Worm (Caenorhabditis elegans): ENCODE data around the gene B0348.10.

B0348.10 gene

ce11 chrV:53286-53685, 44.7 kb upstream of the B0348.10 start (continued):
- TF ChIP-seq ztf-28 (GFP tag; IDR thresholded peaks at IDR 0.05), result no peak
- no peak for TF ChIP-seq F57C9.4 (tag; optimal IDR thresholded peaks at IDR 0.05)
- TF ChIP-seq lsl-1 (GFP tag; optimal IDR thresholded peaks at IDR 0.05), result peak; percentile 23
- no peak for TF ChIP-seq nfya-2 (GFP tag; IDR thresholded peaks at IDR 0.05)
- no peak for TF ChIP-seq bed-1 (GFP tag; IDR thresholded peaks at IDR 0.05)
- TF ChIP-seq ztf-3 (GFP tag; optimal IDR thresholded peaks at IDR 0.05), result no peak
- TF ChIP-seq Y56A3A.18 (GFP tag; IDR thresholded peaks at IDR 0.05), result peak; percentile 96
- TF ChIP-seq attf-6 (GFP tag; IDR thresholded peaks at IDR 0.05), result no peak
- no peak for TF ChIP-seq dpl-1 (GFP tag; optimal IDR thresholded peaks at IDR 0.05)
- TF ChIP-seq pbrm-1 (GFP tag; IDR thresholded peaks at IDR 0.05), result peak; percentile 60; the same call in 1 of the 2 replicates
- TF ChIP-seq T07F8.4 (tag; optimal IDR thresholded peaks at IDR 0.05), result peak; percentile 82
- peak in 1 of 3 experiments; percentile 36 for TF ChIP-seq lin-35 (GFP tag; optimal IDR thresholded peaks at IDR 0.05)
- peak; percentile 95 for TF ChIP-seq B0261.1 (tag; optimal IDR thresholded peaks at IDR 0.05)
- TF ChIP-seq Y95B8A.8 (GFP tag; IDR thresholded peaks at IDR 0.05), result no peak
- no peak; the same call in 1 of the 2 replicates for TF ChIP-seq mcd-1 (GFP tag; IDR thresholded peaks at IDR 0.05)
- peak; percentile 67; the same call in 1 of the 2 replicates for TF ChIP-seq let-526 (GFP tag; IDR thresholded peaks at IDR 0.05)
- TF ChIP-seq rec-8 (tag; optimal IDR thresholded peaks at IDR 0.05), result peak; percentile 44 to 58
- no peak for TF ChIP-seq ekl-4 (GFP tag; IDR thresholded peaks at IDR 0.05)
- TF ChIP-seq egl-18 (GFP tag; IDR thresholded peaks at IDR 0.05), result no peak
- 0 out of 2 replicates have a peak, but pooled peaks have one; percentile 11 for TF ChIP-seq lir-1 (GFP tag; conservative IDR thresholded peaks at IDR 0.05)
- TF ChIP-seq zim-3 (tag; optimal IDR thresholded peaks at IDR 0.05), result peak; percentile 96
- peak; percentile 6 for TF ChIP-seq hrde-1 (tag; optimal IDR thresholded peaks at IDR 0.05; ENCODE audit: borderline replicate concordance)
- TF ChIP-seq K12H6.12 (tag; optimal IDR thresholded peaks at IDR 0.05), result peak; percentile 57
- TF ChIP-seq madf-6 (GFP tag; IDR thresholded peaks at IDR 0.05), result no peak; the same call in none of the 2 replicates
- no peak for TF ChIP-seq hlh-26 (GFP tag; conservative IDR thresholded peaks at IDR 0.05)
- peak; percentile 69 for TF ChIP-seq ceh-27 (GFP tag; optimal IDR thresholded peaks at IDR 0.05)
- TF ChIP-seq die-1 (tag; optimal IDR thresholded peaks at IDR 0.05), result peak; percentile 83
- no peak for TF ChIP-seq unc-62 (GFP tag; optimal IDR thresholded peaks at IDR 0.05)
- peak; percentile 79 for TF ChIP-seq fkh-3 (tag; optimal IDR thresholded peaks at IDR 0.05)
- TF ChIP-seq him-1 (tag; optimal IDR thresholded peaks at IDR 0.05), result peak; percentile 52
- no peak for TF ChIP-seq tbx-9 (tag; optimal IDR thresholded peaks at IDR 0.05; ENCODE audit: borderline replicate concordance)
- peak; percentile 61 for TF ChIP-seq T26A5.8 (tag; optimal IDR thresholded peaks at IDR 0.05)
- 0 out of 2 replicates have a peak, but pooled peaks have one; percentile 40 for TF ChIP-seq C17E4.6 (GFP tag; IDR thresholded peaks at IDR 0.05)
- TF ChIP-seq Y67H2A.10 (GFP tag; conservative IDR thresholded peaks at IDR 0.05), result no peak
- TF ChIP-seq tlf-1 (GFP tag; optimal IDR thresholded peaks at IDR 0.05), result peak; percentile 22
- TF ChIP-seq egrh-3 (GFP tag; IDR thresholded peaks at IDR 0.05), result no peak
- peak; percentile 39 for TF ChIP-seq somi-1 (GFP tag; optimal IDR thresholded peaks at IDR 0.05)
- peak; percentile 85 for TF ChIP-seq ztf-25 (GFP tag; IDR thresholded peaks at IDR 0.05)
- TF ChIP-seq ccch-3 (GFP tag; optimal IDR thresholded peaks at IDR 0.05), result no peak
- TF ChIP-seq ceh-100 (GFP tag; IDR thresholded peaks at IDR 0.05), result no peak
- TF ChIP-seq nhr-90 (tag; optimal IDR thresholded peaks at IDR 0.05), result peak; percentile 57
- TF ChIP-seq D2030.7 (GFP tag; IDR thresholded peaks at IDR 0.05), result peak; percentile 65
- 0 out of 2 replicates have a peak, but pooled peaks have one; percentile 22 for TF ChIP-seq hmg-20 (GFP tag; IDR thresholded peaks at IDR 0.05)
- TF ChIP-seq ceh-58 (GFP tag; IDR thresholded peaks at IDR 0.05), result no peak
- 0 out of 2 replicates have a peak, but pooled peaks have one; percentile 11 for TF ChIP-seq F33H1.4 (GFP tag; IDR thresholded peaks at IDR 0.05)
- 0 out of 2 replicates have a peak, but pooled peaks have one; percentile 13 for TF ChIP-seq Y53F4B.3 (GFP tag; IDR thresholded peaks at IDR 0.05)
- no peak for TF ChIP-seq F22D6.2 (tag; optimal IDR thresholded peaks at IDR 0.05)
- peak; percentile 78 for TF ChIP-seq F52B5.7 (tag; optimal IDR thresholded peaks at IDR 0.05)

All from whole organism, young adult.